Worm (Caenorhabditis elegans) whole organism, young adult: ENCODE results near the gene F07F6.8.

Source experiments
- B0336.3 ChIP-seq: fragments of 200-800 bp; sonication (Bioruptor generic); IDR thresholded peaks from 2 replicates; pipeline ENCODE4 v1.3.6; 2022; ENCODE audit warnings: missing genetic modification characterization, missing compliant biosample characterization
- C17E4.6 ChIP-seq: fragments of 200-800 bp; sonication (Bioruptor generic); IDR thresholded peaks from 2 replicates; pipeline ENCODE4 v1.3.6; 2022; ENCODE audit warnings: missing genetic modification reagents, missing genetic modification characterization, missing compliant biosample characterization
- D2030.7 ChIP-seq: fragments of 200-800 bp; sonication (Bioruptor generic); IDR thresholded peaks from 2 replicates; pipeline ENCODE4 v1.3.6; 2022; ENCODE audit warnings: missing genetic modification reagents, missing genetic modification characterization, missing compliant biosample characterization
- F39B2.1 ChIP-seq: fragments of 200-800 bp; sonication (Bioruptor generic); IDR thresholded peaks from 2 replicates; pipeline ENCODE4 v1.3.6; 2022; ENCODE audit warnings: missing genetic modification reagents, missing genetic modification characterization, missing compliant biosample characterization
- F49E8.2 ChIP-seq: sonication (generic microtip); optimal IDR thresholded peaks from 3 replicates; lab custom pipeline; 2017; ENCODE audit warnings: missing genetic modification characterization, mild to moderate bottlenecking, missing compliant biosample characterization, antibody characterized with exemption, moderate library complexity; ENCODE audit not compliant: insufficient read depth
- F57A8.1 ChIP-seq: fragments of 200-800 bp; sonication (Bioruptor generic); optimal IDR thresholded peaks from 2 replicates; lab custom pipeline; 2018; ENCODE audit warnings: mild to moderate bottlenecking, missing genetic modification characterization, moderate library complexity, missing compliant biosample characterization
- K11D2.4 ChIP-seq: fragments of 200-800 bp; sonication (Bioruptor generic); IDR thresholded peaks from 2 replicates; pipeline ENCODE4 v1.3.6; 2022; ENCODE audit warnings: missing genetic modification reagents, missing genetic modification characterization, missing compliant biosample characterization
- K12H6.12 ChIP-seq: fragments of 200-800 bp; sonication (Bioruptor generic); optimal IDR thresholded peaks from 2 replicates; lab custom pipeline; 2018; ENCODE audit warnings: mild to moderate bottlenecking, missing genetic modification characterization, missing compliant biosample characterization
- T07F8.4 ChIP-seq: sonication (generic microtip); optimal IDR thresholded peaks from 2 replicates; lab custom pipeline; 2016; ENCODE audit warnings: mild to moderate bottlenecking, missing genetic modification characterization, moderate library complexity, missing compliant biosample characterization
- ZK185.1 ChIP-seq: sonication (generic microtip); optimal IDR thresholded peaks from 2 replicates; lab custom pipeline; 2016; ENCODE audit warnings: mild to moderate bottlenecking, missing genetic modification characterization, missing compliant biosample characterization; ENCODE audit not compliant: poor library complexity, severe bottlenecking
- aptf-3 ChIP-seq: fragments of 200-800 bp; sonication (Bioruptor generic); IDR thresholded peaks from 2 replicates; pipeline ENCODE4 v1.3.6; 2022; ENCODE audit warnings: missing genetic modification characterization, missing compliant biosample characterization
- atf-7 ChIP-seq: sonication (generic microtip); optimal IDR thresholded peaks from 2 replicates; lab custom pipeline; 2017; ENCODE audit warnings: mild to moderate bottlenecking, missing genetic modification characterization, missing compliant biosample characterization
- athp-1 ChIP-seq: sonication (generic microtip); optimal IDR thresholded peaks from 2 replicates; lab custom pipeline; 2017; ENCODE audit warnings: mild to moderate bottlenecking, missing genetic modification characterization, missing compliant biosample characterization
- attf-5 ChIP-seq: fragments of 200-800 bp; sonication (Bioruptor generic); optimal IDR thresholded peaks from 2 replicates; lab custom pipeline; 2018; ENCODE audit warnings: mild to moderate bottlenecking, missing genetic modification characterization, missing compliant biosample characterization
- ccch-3 ChIP-seq: fragments of 200-800 bp; sonication (Bioruptor generic); optimal IDR thresholded peaks from 2 replicates; lab custom pipeline; 2018; ENCODE audit warnings: mild to moderate bottlenecking, missing genetic modification characterization, missing compliant biosample characterization
- cebp-1 ChIP-seq, 2 experiments: fragments of 200-800 bp in 1 of 2; sonication (Bioruptor generic) in 1 of 2; sonication (generic microtip) in 1 of 2; IDR thresholded peaks in 1 of 2; optimal IDR thresholded peaks in 1 of 2; 2 replicates each; pipeline versions ENCODE4 v1.3.6 to Lab custom; 2017 to 2022; ENCODE audit warnings: missing compliant biosample characterization in 2 of 2, missing genetic modification characterization in 2 of 2, mild to moderate bottlenecking in 1 of 2, missing genetic modification reagents in 1 of 2, moderate library complexity in 1 of 2
- cebp-2 ChIP-seq: fragments of 200-800 bp; sonication (Bioruptor generic); IDR thresholded peaks from 2 replicates; pipeline ENCODE4 v1.3.6; 2022; ENCODE audit warnings: missing genetic modification characterization, missing compliant biosample characterization
- ceh-100 ChIP-seq: fragments of 200-800 bp; sonication (Bioruptor generic); IDR thresholded peaks from 2 replicates; pipeline ENCODE4 v1.3.6; 2022; ENCODE audit warnings: missing genetic modification reagents, missing genetic modification characterization, missing compliant biosample characterization
- ceh-40 ChIP-seq: fragments of 200-800 bp; sonication (Bioruptor generic); IDR thresholded peaks from 2 replicates; pipeline ENCODE4 v1.3.6; 2022; ENCODE audit warnings: missing genetic modification characterization, missing compliant biosample characterization
- dpff-1 ChIP-seq: sonication (generic microtip); optimal IDR thresholded peaks from 2 replicates; lab custom pipeline; 2017; ENCODE audit warnings: mild to moderate bottlenecking, missing genetic modification characterization, missing compliant biosample characterization
- dpl-1 ChIP-seq: fragments of 150-350 bp; optimal IDR thresholded peaks from 2 replicates; lab custom pipeline; 2014; ENCODE audit warnings: missing biosample characterization, missing genetic modification reagents, missing genetic modification characterization
- egl-18 ChIP-seq: fragments of 200-800 bp; sonication (Bioruptor generic); IDR thresholded peaks from 2 replicates; pipeline ENCODE4 v1.3.6; 2022; ENCODE audit warnings: missing genetic modification reagents, missing genetic modification characterization, missing compliant biosample characterization
- egl-44 ChIP-seq: fragments of 200-800 bp; sonication (Bioruptor generic); IDR thresholded peaks from 2 replicates; pipeline ENCODE4 v1.3.6; 2022; ENCODE audit warnings: missing genetic modification reagents, missing genetic modification characterization, missing compliant biosample characterization
- egrh-3 ChIP-seq: fragments of 200-800 bp; sonication (Bioruptor generic); IDR thresholded peaks from 2 replicates; pipeline ENCODE4 v1.3.6; 2022; ENCODE audit warnings: missing genetic modification reagents, missing genetic modification characterization, missing compliant biosample characterization
- ekl-4 ChIP-seq: fragments of 200-800 bp; sonication (Bioruptor generic); IDR thresholded peaks from 2 replicates; pipeline ENCODE4 v1.3.6; 2022; ENCODE audit warnings: missing genetic modification reagents, missing genetic modification characterization, missing compliant biosample characterization
- hlh-26 ChIP-seq: fragments of 200-800 bp; sonication (Bioruptor generic); conservative IDR thresholded peaks from 2 replicates; pipeline ENCODE4 v1.3.6; 2022; ENCODE audit warnings: missing genetic modification reagents, missing genetic modification characterization, missing compliant biosample characterization
- hmg-20 ChIP-seq: fragments of 200-800 bp; sonication (Bioruptor generic); IDR thresholded peaks from 2 replicates; pipeline ENCODE4 v1.3.6; 2022; ENCODE audit warnings: missing genetic modification reagents, missing genetic modification characterization, missing compliant biosample characterization
- lag-1 ChIP-seq: fragments of 200-800 bp; sonication (Bioruptor generic); IDR thresholded peaks from 2 replicates; pipeline ENCODE4 v1.3.6; 2022; ENCODE audit warnings: missing genetic modification reagents, missing genetic modification characterization, missing compliant biosample characterization
- let-526 ChIP-seq: fragments of 200-800 bp; sonication (Bioruptor generic); IDR thresholded peaks from 2 replicates; pipeline ENCODE4 v1.3.6; 2022; ENCODE audit warnings: missing genetic modification reagents, missing genetic modification characterization, missing compliant biosample characterization
- lin-26 ChIP-seq: fragments of 200-800 bp; sonication (Bioruptor generic); IDR thresholded peaks from 2 replicates; pipeline ENCODE4 v1.3.6; 2022; ENCODE audit warnings: missing genetic modification reagents, missing genetic modification characterization, missing compliant biosample characterization
- lin-35 ChIP-seq, 3 experiments: fragments of 150-350 bp in 2 of 3; sonication (generic microtip) in 1 of 3; optimal IDR thresholded peaks; 2 replicates each; lab custom pipeline; 2014 to 2018; ENCODE audit warnings: missing biosample characterization in 3 of 3, missing genetic modification characterization in 3 of 3, missing genetic modification reagents in 3 of 3
- lin-40 ChIP-seq: sonication (generic microtip); optimal IDR thresholded peaks from 2 replicates; lab custom pipeline; 2016; ENCODE audit warnings: missing genetic modification characterization, mild to moderate bottlenecking, missing compliant biosample characterization, missing genotype, missing genetic modification reagents
- lsl-1 ChIP-seq: fragments of 200-800 bp; sonication (Bioruptor generic); optimal IDR thresholded peaks from 2 replicates; lab custom pipeline; 2018; ENCODE audit warnings: mild to moderate bottlenecking, missing genetic modification characterization, moderate library complexity, missing compliant biosample characterization
- madf-10 ChIP-seq: sonication (generic microtip); optimal IDR thresholded peaks from 2 replicates; lab custom pipeline; 2016; ENCODE audit warnings: mild to moderate bottlenecking, missing genetic modification characterization, missing compliant biosample characterization
- madf-3 ChIP-seq: fragments of 200-800 bp; sonication (Bioruptor generic); IDR thresholded peaks from 2 replicates; pipeline ENCODE4 v1.3.6; 2022; ENCODE audit warnings: missing genetic modification reagents, missing genetic modification characterization, missing compliant biosample characterization
- madf-8 ChIP-seq: fragments of 200-800 bp; sonication (Bioruptor generic); conservative IDR thresholded peaks from 2 replicates; pipeline ENCODE4 v1.3.6; 2022; ENCODE audit warnings: missing genetic modification reagents, missing genetic modification characterization, missing compliant biosample characterization
- nhr-179 ChIP-seq: sonication (generic microtip); optimal IDR thresholded peaks from 2 replicates; lab custom pipeline; 2016; ENCODE audit warnings: mild to moderate bottlenecking, missing genetic modification characterization, missing compliant biosample characterization
- sea-2 ChIP-seq: fragments of 200-800 bp; sonication (Bioruptor generic); IDR thresholded peaks from 2 replicates; pipeline ENCODE4 v1.3.6; 2022; ENCODE audit warnings: missing genetic modification characterization, missing compliant biosample characterization
- snpc-3.4 ChIP-seq: sonication (generic microtip); optimal IDR thresholded peaks from 2 replicates; lab custom pipeline; 2017; ENCODE audit warnings: missing genetic modification characterization, mild to moderate bottlenecking, missing compliant biosample characterization, antibody characterized with exemption, moderate library complexity, missing genotype, missing genetic modification reagents
- snpc-4 ChIP-seq, 5 experiments: fragments of 150-350 bp in 1 of 5; sonication (generic microtip) in 4 of 5; optimal IDR thresholded peaks; 2 replicates each; lab custom pipeline; 2014 to 2018; ENCODE audit warnings: missing genetic modification characterization in 5 of 5, missing biosample characterization in 3 of 5, antibody characterized with exemption in 2 of 5, mild to moderate bottlenecking in 2 of 5, missing compliant biosample characterization in 2 of 5, missing genotype in 2 of 5, moderate library complexity in 2 of 5, missing genetic modification reagents in 1 of 5
- somi-1 ChIP-seq: fragments of 200-800 bp; sonication (Bioruptor generic); optimal IDR thresholded peaks from 2 replicates; lab custom pipeline; 2018; ENCODE audit warnings: mild to moderate bottlenecking, missing genetic modification characterization, missing compliant biosample characterization
- sptf-2 ChIP-seq: fragments of 200-800 bp; sonication (Bioruptor generic); optimal IDR thresholded peaks from 2 replicates; lab custom pipeline; 2018; ENCODE audit warnings: mild to moderate bottlenecking, missing genetic modification characterization, missing compliant biosample characterization
- xnd-1 ChIP-seq: sonication (generic microtip); optimal IDR thresholded peaks from 2 replicates; lab custom pipeline; 2016; ENCODE audit warnings: missing genotype, missing genetic modification reagents, missing genetic modification characterization, missing compliant biosample characterization
- ztf-25 ChIP-seq: fragments of 200-800 bp; sonication (Bioruptor generic); IDR thresholded peaks from 2 replicates; pipeline ENCODE4 v1.3.6; 2022; ENCODE audit warnings: missing genetic modification reagents, missing genetic modification characterization, missing compliant biosample characterization
- ztf-28 ChIP-seq: fragments of 200-800 bp; sonication (Bioruptor generic); IDR thresholded peaks from 2 replicates; pipeline ENCODE4 v1.3.6; 2022; ENCODE audit warnings: missing genetic modification reagents, missing genetic modification characterization, missing compliant biosample characterization
- ztf-6 ChIP-seq: fragments of 200-800 bp; sonication (Bioruptor generic); IDR thresholded peaks from 2 replicates; pipeline ENCODE4 v1.3.6; 2022; ENCODE audit warnings: missing genetic modification reagents, missing genetic modification characterization, missing compliant biosample characterization

Gene F07F6.8

DNA sequence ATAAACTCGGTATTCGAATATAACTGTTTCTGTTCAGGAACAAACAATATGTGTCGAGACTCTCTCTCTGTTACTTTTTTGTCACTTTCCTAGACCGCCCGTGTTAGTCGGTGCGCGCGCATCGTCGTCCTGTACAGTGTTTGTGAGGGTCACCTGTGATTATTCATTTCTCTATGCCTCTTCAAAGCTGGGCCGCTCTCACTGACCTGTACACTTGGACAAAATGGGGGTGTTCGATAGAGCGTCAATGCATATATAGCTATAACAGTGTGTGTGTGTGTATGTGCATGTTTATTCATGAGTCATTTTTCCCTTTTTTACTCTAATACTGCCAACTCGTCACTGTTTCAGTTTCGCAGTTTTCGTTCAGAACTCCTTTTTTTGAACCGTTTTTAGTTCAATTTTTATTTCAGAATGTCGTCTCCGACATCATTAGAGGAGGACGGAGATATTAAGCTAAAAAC, 45.9 kb downstream of the F07F6.8 start, which contains the start of gene pkc-3 (continued):
- TF ChIP-seq T07F8.4 (tag; lab: Kevin White, UChicago), result no peak
- no peak for TF ChIP-seq snpc-4 (GFP tag; optimal IDR thresholded peaks at IDR 0.05; lab: Kevin White, UChicago)
- peak; percentile 13 to 64 (median 54) for TF ChIP-seq snpc-4 (tag; optimal IDR thresholded peaks at IDR 0.05; lab: Kevin White, UChicago)
- peak; percentile 80 for TF ChIP-seq snpc-3.4
- no peak for TF ChIP-seq C17E4.6 (GFP tag; lab: Robert Waterston, UW)
- TF ChIP-seq ztf-6 (GFP tag; lab: Robert Waterston, UW), result no peak
- TF ChIP-seq F57A8.1 (GFP tag; lab: Kevin White, UChicago), result no peak
- TF ChIP-seq ZK185.1 (tag; lab: Kevin White, UChicago), result peak; percentile 47
- peak; percentile 87 for TF ChIP-seq attf-5 (GFP tag; lab: Kevin White, UChicago)
- peak; percentile 83 for TF ChIP-seq athp-1 (tag; lab: Kevin White, UChicago)
- no peak for TF ChIP-seq sptf-2 (GFP tag; lab: Kevin White, UChicago)
- TF ChIP-seq ekl-4 (GFP tag; lab: Robert Waterston, UW), result peak; percentile 78
- no peak for TF ChIP-seq ztf-28 (GFP tag; lab: Robert Waterston, UW)
- TF ChIP-seq ccch-3, result no peak
- 0 out of 2 replicates have a peak, but pooled peaks have one; percentile 10 for TF ChIP-seq ceh-40 (GFP tag; lab: Robert Waterston, UW)
- TF ChIP-seq hmg-20, result 0 out of 2 replicates have a peak, but pooled peaks have one; percentile 22
- peak; percentile 23; the same call in 1 of the 2 replicates for TF ChIP-seq ceh-100 (GFP tag; lab: Robert Waterston, UW)
- TF ChIP-seq madf-8, result no peak
- TF ChIP-seq madf-10 (tag; lab: Kevin White, UChicago), result peak; percentile 38
- peak; percentile 30; the same call in 1 of the 2 replicates for TF ChIP-seq egl-44 (GFP tag; lab: Robert Waterston, UW)
- no peak for TF ChIP-seq nhr-179 (tag; lab: Kevin White, UChicago)
- TF ChIP-seq egl-18 (GFP tag; lab: Robert Waterston, UW), result 0 out of 2 replicates have a peak, but pooled peaks have one; percentile 3
- TF ChIP-seq cebp-2 (GFP tag; lab: Robert Waterston, UW), result 0 out of 2 replicates have a peak, but pooled peaks have one; percentile 31
- TF ChIP-seq madf-3 (GFP tag; lab: Robert Waterston, UW), result peak; percentile 72
- no peak for TF ChIP-seq aptf-3 (GFP tag; lab: Robert Waterston, UW)
- TF ChIP-seq xnd-1 (tag; lab: Kevin White, UChicago), result peak; percentile 32
- peak; percentile 92 for TF ChIP-seq B0336.3 (GFP tag; lab: Robert Waterston, UW)
- TF ChIP-seq cebp-1 (GFP tag; IDR thresholded peaks at IDR 0.05; lab: Robert Waterston, UW), result no peak
- peak; percentile 65 for TF ChIP-seq cebp-1 (tag; optimal IDR thresholded peaks at IDR 0.05; lab: Kevin White, UChicago)
- peak; percentile 44 for TF ChIP-seq lsl-1
- 0 out of 2 replicates have a peak, but pooled peaks have one; percentile 54 for TF ChIP-seq F39B2.1
- peak; percentile 28 for TF ChIP-seq F49E8.2 (tag; lab: Kevin White, UChicago)
- TF ChIP-seq lin-26 (GFP tag; lab: Robert Waterston, UW), result peak; percentile 72
- TF ChIP-seq hlh-26 (GFP tag; lab: Robert Waterston, UW), result no peak
- TF ChIP-seq K11D2.4 (GFP tag; lab: Robert Waterston, UW), result no peak
- TF ChIP-seq let-526 (GFP tag; lab: Robert Waterston, UW), result no peak
- TF ChIP-seq atf-7 (tag; lab: Kevin White, UChicago), result peak; percentile 76
- no peak for TF ChIP-seq dpl-1 (GFP tag; lab: Kevin White, UChicago)
- TF ChIP-seq lag-1 (GFP tag; lab: Robert Waterston, UW), result no peak
- TF ChIP-seq ztf-25 (GFP tag; lab: Robert Waterston, UW), result no peak
- peak; percentile 35; the same call in 1 of the 2 replicates for TF ChIP-seq egrh-3 (GFP tag; lab: Robert Waterston, UW)
- TF ChIP-seq K12H6.12 (tag; lab: Kevin White, UChicago), result peak; percentile 40
- peak; percentile 25; the same call in 1 of the 2 replicates for TF ChIP-seq D2030.7 (GFP tag; lab: Robert Waterston, UW)
- TF ChIP-seq somi-1, result no peak
- TF ChIP-seq dpff-1 (tag; lab: Kevin White, UChicago), result peak; percentile 44
- no peak for TF ChIP-seq sea-2 (GFP tag; lab: Robert Waterston, UW)
- peak in 1 of 3 experiments; percentile 47 for TF ChIP-seq lin-35 (GFP tag; optimal IDR thresholded peaks at IDR 0.05; lab: Kevin White, UChicago)
- peak; percentile 62 for TF ChIP-seq lin-40 (tag; lab: Kevin White, UChicago)
